Fruit fly (Drosophila melanogaster): ENCODE measurements around the gene Afti.

The Afti gene

DNA sequence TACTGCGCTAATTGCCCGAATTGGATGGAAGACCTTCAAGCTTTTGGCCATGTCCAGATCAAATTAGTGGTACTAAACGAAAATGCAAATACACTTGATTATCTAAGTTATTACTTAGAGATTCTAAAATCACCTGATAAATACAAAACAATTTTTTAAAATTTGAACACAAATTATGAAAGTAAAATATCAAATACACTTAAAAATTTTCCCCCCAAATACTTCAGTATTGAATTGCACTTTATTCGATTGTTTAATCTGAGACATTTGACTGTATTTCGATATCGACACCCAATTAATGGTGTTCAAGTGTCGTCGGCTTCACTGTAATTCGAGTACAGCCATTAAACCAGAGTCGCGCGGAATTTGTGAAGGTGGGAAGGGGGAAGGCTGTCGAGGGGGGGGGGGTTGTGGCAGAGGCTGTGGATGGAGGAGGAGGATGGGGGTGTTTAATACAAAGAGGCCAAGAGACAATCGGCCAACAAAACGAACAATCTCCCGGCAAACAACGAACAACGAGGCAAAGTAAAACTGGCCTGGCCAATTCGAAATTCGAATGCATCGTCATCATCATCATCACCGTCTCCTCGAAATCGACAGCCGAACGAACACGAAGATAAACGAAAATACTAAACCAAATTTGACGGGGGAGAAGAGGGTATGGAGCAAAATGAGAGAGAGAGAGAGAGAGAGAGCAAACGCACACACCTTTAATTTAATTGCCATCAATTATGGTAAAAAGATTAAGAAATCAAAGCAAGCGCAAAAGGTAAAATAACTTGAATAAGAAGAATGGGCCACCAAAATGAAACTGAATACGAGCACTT, 44.1 kb downstream of the Afti start (continued):
- TF ChIP-seq Hsf (GFP tag; optimal IDR thresholded peaks at IDR 0.05) (no peak), vvl (GFP tag; IDR thresholded peaks at IDR 0.05) (peak; percentile 36), Dll (GFP tag; IDR thresholded peaks at IDR 0.05; ENCODE audit: partially characterized antibody) (no peak), Deaf1 (tag; optimal IDR thresholded peaks at IDR 0.05) (peak; percentile 98), Scr (GFP tag; IDR thresholded peaks at IDR 0.05; ENCODE audit: partially characterized antibody) (no peak; the same call in 1 of the 2 replicates), CG32772 (GFP tag; IDR thresholded peaks at IDR 0.05) (no peak), abd-A (tag; optimal IDR thresholded peaks at IDR 0.05) (peak; percentile 63), CG16779 (GFP tag; IDR thresholded peaks at IDR 0.05) (no peak), jing (GFP tag; optimal IDR thresholded peaks at IDR 0.05) (no peak), HLH4C (GFP tag; IDR thresholded peaks at IDR 0.05; ENCODE audit: partially characterized antibody) (no peak), CG11723 (GFP tag; optimal IDR thresholded peaks at IDR 0.05) (no peak), CG14710 (tag; optimal IDR thresholded peaks at IDR 0.05) (no peak), CG9876 (GFP tag; optimal IDR thresholded peaks at IDR 0.05) (no peak), Gsc (GFP tag; IDR thresholded peaks at IDR 0.05) (no peak), lab (GFP tag; optimal IDR thresholded peaks at IDR 0.05) (peak; percentile 16), Med (GFP tag) (peak; percentile 14), Hr39 (optimal IDR thresholded peaks at IDR 0.05) (no peak), Trl (optimal IDR thresholded peaks at IDR 0.05) (peak; percentile 63 to 83), Trl (GFP tag; optimal IDR thresholded peaks at IDR 0.05) (no peak), Ravus (GFP tag; IDR thresholded peaks at IDR 0.05) (no peak), shn (GFP tag; optimal IDR thresholded peaks at IDR 0.05) (no peak), tio (GFP tag; optimal IDR thresholded peaks at IDR 0.05) (no peak), seq (GFP tag; IDR thresholded peaks at IDR 0.05) (no peak), slou (GFP tag; optimal IDR thresholded peaks at IDR 0.05) (no peak), kni (GFP tag; optimal IDR thresholded peaks at IDR 0.05) (no peak), CG8290 (GFP tag; optimal IDR thresholded peaks at IDR 0.05) (no peak), CG8290 (tag; optimal IDR thresholded peaks at IDR 0.05) (peak in 1 of 2 experiments; percentile 9), cg (GFP tag; optimal IDR thresholded peaks at IDR 0.05) (peak; percentile 74), CG15073 (GFP tag; optimal IDR thresholded peaks at IDR 0.05) (no peak), org-1 (GFP tag; optimal IDR thresholded peaks at IDR 0.05) (no peak), wdn (GFP tag; IDR thresholded peaks at IDR 0.05) (no peak), CG13775 (GFP tag; optimal IDR thresholded peaks at IDR 0.05) (no peak), B-H2 (GFP tag; optimal IDR thresholded peaks at IDR 0.05) (no peak), CG16815 (GFP tag; optimal IDR thresholded peaks at IDR 0.05) (no peak), CG31224 (GFP tag; IDR thresholded peaks at IDR 0.05) (no peak), odd (GFP tag; optimal IDR thresholded peaks at IDR 0.05) (no peak), croc (GFP tag; conservative IDR thresholded peaks at IDR 0.05) (no peak), slbo (GFP tag; IDR thresholded peaks at IDR 0.05) (0 out of 2 replicates have a peak, but pooled peaks have one; percentile 10), HLH54F (GFP tag; optimal IDR thresholded peaks at IDR 0.05) (no peak), HHEX (GFP tag; optimal IDR thresholded peaks at IDR 0.05) (no peak), Hey (tag; optimal IDR thresholded peaks at IDR 0.05) (no peak), YL-1 (GFP tag; optimal IDR thresholded peaks at IDR 0.05) (no peak), mirr (GFP tag; optimal IDR thresholded peaks at IDR 0.05) (peak; percentile 22), unpg (GFP tag; optimal IDR thresholded peaks at IDR 0.05) (no peak), Nf-YA (GFP tag; IDR thresholded peaks at IDR 0.05) (no peak), CG14667 (GFP tag; IDR thresholded peaks at IDR 0.05) (no peak), lbe (GFP tag; optimal IDR thresholded peaks at IDR 0.05) (no peak), CG10959 (GFP tag; IDR thresholded peaks at IDR 0.05) (no peak), fd102C (GFP tag; optimal IDR thresholded peaks at IDR 0.05) (no peak), CG2129 (GFP tag; IDR thresholded peaks at IDR 0.05; ENCODE audit: partially characterized antibody) (no peak), sens (GFP tag) (no peak)

Measured in whole organism, embryonic.